Worm (Caenorhabditis elegans): Measurements from ENCODE around the gene let-653.

let-653 gene

ce11 chrIV:11885313-11885712, at the start of gene let-653:
Gene let-653, plus strand, starts transcription at chrIV:11885613.
- TF ChIP-seq pha-4 (tag; optimal IDR thresholded peaks at IDR 0.05) (no peak), zip-5 (tag; optimal IDR thresholded peaks at IDR 0.05) (no peak), elt-4 (tag; optimal IDR thresholded peaks at IDR 0.05) (no peak), sdc-2 (tag; optimal IDR thresholded peaks at IDR 0.05) (no peak), pat-9 (tag; optimal IDR thresholded peaks at IDR 0.05) (no peak), syd-9 (tag; optimal IDR thresholded peaks at IDR 0.05) (no peak), C08G9.2 (tag; optimal IDR thresholded peaks at IDR 0.05) (no peak), hlh-15 (tag; optimal IDR thresholded peaks at IDR 0.05) (no peak)

- no peak for TF ChIP-seq eyg-1 (tag; optimal IDR thresholded peaks at IDR 0.05)
- TF ChIP-seq ceh-45 (GFP tag; IDR thresholded peaks at IDR 0.05) = no peak
- no peak for TF ChIP-seq tbx-2 (tag; optimal IDR thresholded peaks at IDR 0.05)
- no peak for TF ChIP-seq elt-4 (tag; optimal IDR thresholded peaks at IDR 0.05)
- no peak for TF ChIP-seq che-1 (tag; optimal IDR thresholded peaks at IDR 0.05)
- no peak for TF ChIP-seq odd-2 (tag; optimal IDR thresholded peaks at IDR 0.05)
- TF ChIP-seq hlh-6 (tag; optimal IDR thresholded peaks at IDR 0.05) = no peak
- TF ChIP-seq lim-6 (tag; optimal IDR thresholded peaks at IDR 0.05) = no peak
- no peak for TF ChIP-seq elt-2 (tag; optimal IDR thresholded peaks at IDR 0.05)
- no peak for TF ChIP-seq ztf-16 (tag; optimal IDR thresholded peaks at IDR 0.05)
- no peak for TF ChIP-seq unc-3 (GFP tag; conservative IDR thresholded peaks at IDR 0.05)
- no peak for TF ChIP-seq unc-3 (tag; optimal IDR thresholded peaks at IDR 0.05)
- no peak for TF ChIP-seq T23F11.4 (GFP tag; optimal IDR thresholded peaks at IDR 0.05)
- TF ChIP-seq ceh-6 (GFP tag; optimal IDR thresholded peaks at IDR 0.05) = no peak
- no peak for TF ChIP-seq ceh-31 (tag; optimal IDR thresholded peaks at IDR 0.05)
- TF ChIP-seq syd-9 (tag; optimal IDR thresholded peaks at IDR 0.05) = no peak
- TF ChIP-seq ceh-14 (tag; optimal IDR thresholded peaks at IDR 0.05) = no peak
- no peak for TF ChIP-seq sox-4 (tag; optimal IDR thresholded peaks at IDR 0.05)
- TF ChIP-seq Y22D7AL.16 (tag; optimal IDR thresholded peaks at IDR 0.05) = no peak
- TF ChIP-seq ceh-2 (tag; optimal IDR thresholded peaks at IDR 0.05) = no peak
- no peak for TF ChIP-seq dve-1 (tag; optimal IDR thresholded peaks at IDR 0.05)
Observed at ce11 chrIV:11838657-11839056, 46.8 kb upstream of the let-653 start, which contains the start of gene fbxb-3. Gene fbxb-3, plus strand, starts transcription at chrIV:11838957.

- TF ChIP-seq ttx-3 (tag; optimal IDR thresholded peaks at IDR 0.05) (no peak), fax-1 (tag; optimal IDR thresholded peaks at IDR 0.05) (no peak), ceh-31 (tag; optimal IDR thresholded peaks at IDR 0.05) (no peak), ama-1 (optimal IDR thresholded peaks at IDR 0.05) (no peak), sox-2 (GFP tag; IDR thresholded peaks at IDR 0.05) (no peak), hlh-8 (tag; optimal IDR thresholded peaks at IDR 0.05) (no peak)
Observed at ce11 chrIV:11842121-11842520, 43.3 kb upstream of the let-653 start, which contains the start of gene F38H4.3. Gene F38H4.3, plus strand, starts transcription at chrIV:11842421.

- TF ChIP-seq ref-2 (tag; optimal IDR thresholded peaks at IDR 0.05) (no peak), ceh-9 (tag; optimal IDR thresholded peaks at IDR 0.05) (no peak), syd-9 (tag; optimal IDR thresholded peaks at IDR 0.05) (no peak), lim-6 (tag; optimal IDR thresholded peaks at IDR 0.05) (no peak), nhr-232 (tag; optimal IDR thresholded peaks at IDR 0.05) (no peak), unc-55 (GFP tag; optimal IDR thresholded peaks at IDR 0.05) (no peak), fax-1 (tag; optimal IDR thresholded peaks at IDR 0.05) (no peak), mec-3 (tag; optimal IDR thresholded peaks at IDR 0.05; ENCODE audit: borderline replicate concordance) (no peak), ceh-30 (tag; optimal IDR thresholded peaks at IDR 0.05) (no peak), unc-3 (GFP tag; conservative IDR thresholded peaks at IDR 0.05) (no peak), unc-3 (tag; optimal IDR thresholded peaks at IDR 0.05) (no peak), eyg-1 (tag; optimal IDR thresholded peaks at IDR 0.05) (no peak), ceh-45 (GFP tag; IDR thresholded peaks at IDR 0.05) (no peak), ceh-14 (tag; optimal IDR thresholded peaks at IDR 0.05) (no peak), unc-42 (tag; optimal IDR thresholded peaks at IDR 0.05) (no peak), hlh-30 (tag; optimal IDR thresholded peaks at IDR 0.05; ENCODE audit: insufficient read depth) (no peak), fkh-6 (tag; optimal IDR thresholded peaks at IDR 0.05) (no peak), Y22D7AL.16 (tag; optimal IDR thresholded peaks at IDR 0.05) (no peak), hlh-8 (tag; optimal IDR thresholded peaks at IDR 0.05) (no peak), pha-2 (tag; optimal IDR thresholded peaks at IDR 0.05) (no peak)
Observed at ce11 chrIV:11847771-11848312, 37.6 kb upstream of the let-653 start, which contains the start of the genes F38H4.6 and F38H4.4. Gene F38H4.6, minus strand, starts transcription at chrIV:11847871. Gene F38H4.4, plus strand, starts transcription at chrIV:11848262.

All from whole organism, late embryonic.